Worm (Caenorhabditis elegans): ENCODE data around the gene F48G7.5.
A peak's percentile ranks its signal among the peaks of the same experiment; 100 is the strongest.

Gene F48G7.5

ce11 chrV:631832-632231 is 9.1 kb upstream of the F48G7.5 start:
- TF ChIP-seq elt-2 (tag; optimal IDR thresholded peaks at IDR 0.05) (peak; percentile 25), nhr-12 (tag; optimal IDR thresholded peaks at IDR 0.05) (no peak), snpc-4 (tag; optimal IDR thresholded peaks at IDR 0.05) (peak; percentile 8), pha-4 (tag; optimal IDR thresholded peaks at IDR 0.05) (peak; percentile 59), egl-5 (tag; optimal IDR thresholded peaks at IDR 0.05) (no peak), pqm-1 (tag; optimal IDR thresholded peaks at IDR 0.05) (peak; percentile 10)

- TF ChIP-seq mdl-1 (tag; optimal IDR thresholded peaks at IDR 0.05) (no peak), ztf-4 (tag; optimal IDR thresholded peaks at IDR 0.05) (no peak), lin-15B (tag; optimal IDR thresholded peaks at IDR 0.05) (no peak), mml-1 (tag; optimal IDR thresholded peaks at IDR 0.05) (no peak), nhr-23 (tag; optimal IDR thresholded peaks at IDR 0.05) (no peak), snpc-4 (tag; optimal IDR thresholded peaks at IDR 0.05) (no peak)
These were observed 5.8 kb upstream of the F48G7.5 start, which contains the start of gene F48G7.9 for ce11 chrV:628527-628926. TSS of gene F48G7.9 (minus strand) at chrV:628627.

- TF ChIP-seq fos-1 (tag; optimal IDR thresholded peaks at IDR 0.05) (no peak), pqm-1 (tag; optimal IDR thresholded peaks at IDR 0.05) (no peak), nhr-28 (tag; optimal IDR thresholded peaks at IDR 0.05) (no peak), elt-1 (tag; optimal IDR thresholded peaks at IDR 0.05) (no peak), nhr-237 (tag; optimal IDR thresholded peaks at IDR 0.05) (no peak), fkh-2 (tag; optimal IDR thresholded peaks at IDR 0.05) (no peak), unc-39 (tag; optimal IDR thresholded peaks at IDR 0.05) (no peak), mdl-1 (tag; optimal IDR thresholded peaks at IDR 0.05) (no peak), egl-5 (tag; optimal IDR thresholded peaks at IDR 0.05) (no peak), lin-15B (tag; optimal IDR thresholded peaks at IDR 0.05) (no peak), nhr-11 (tag; optimal IDR thresholded peaks at IDR 0.05) (no peak), skn-1 (tag; optimal IDR thresholded peaks at IDR 0.05) (no peak), ceh-16 (tag; optimal IDR thresholded peaks at IDR 0.05) (no peak), aly-2 (tag; optimal IDR thresholded peaks at IDR 0.05) (no peak), nhr-25 (tag; optimal IDR thresholded peaks at IDR 0.05) (no peak)
These were observed 4.8 kb upstream of the F48G7.5 start, which contains the start of gene F48G7.8 for ce11 chrV:627585-627984. TSS of gene F48G7.8 (minus strand) at chrV:627685.

ce11 chrV:626321-626720 is 3.6 kb upstream of the F48G7.5 start, which contains the start of gene F48G7.7:
TSS of gene F48G7.7 (minus strand) at chrV:626421.
- TF ChIP-seq jun-1 (tag; optimal IDR thresholded peaks at IDR 0.05), result no peak
- TF ChIP-seq ceh-28 (tag; optimal IDR thresholded peaks at IDR 0.05), result no peak
- TF ChIP-seq unc-62 (GFP tag; optimal IDR thresholded peaks at IDR 0.05), result no peak
- TF ChIP-seq egl-27 (tag; optimal IDR thresholded peaks at IDR 0.05), result no peak
- no peak for TF ChIP-seq nfya-1 (tag; optimal IDR thresholded peaks at IDR 0.05; ENCODE audit: insufficient read depth)
- TF ChIP-seq daf-12 (tag; optimal IDR thresholded peaks at IDR 0.05), result no peak
- TF ChIP-seq nhr-11 (tag; optimal IDR thresholded peaks at IDR 0.05), result no peak
- TF ChIP-seq elt-2 (tag; optimal IDR thresholded peaks at IDR 0.05), result no peak
- no peak for TF ChIP-seq nhr-76 (tag; optimal IDR thresholded peaks at IDR 0.05)

ce11 chrV:624922-625321 is 2.2 kb upstream of the F48G7.5 start, which contains the start of gene srt-17:
TSS of gene srt-17 (minus strand) at chrV:625022.
- no peak for TF ChIP-seq daf-12 (tag; optimal IDR thresholded peaks at IDR 0.05)

- TF ChIP-seq nhr-25 (tag; optimal IDR thresholded peaks at IDR 0.05), result no peak
- TF ChIP-seq eor-1 (tag; optimal IDR thresholded peaks at IDR 0.05), result no peak
- TF ChIP-seq nfya-1 (tag; optimal IDR thresholded peaks at IDR 0.05; ENCODE audit: insufficient read depth), result no peak
- no peak for TF ChIP-seq aly-2 (tag; optimal IDR thresholded peaks at IDR 0.05)
- no peak for TF ChIP-seq ZK546.5 (tag; optimal IDR thresholded peaks at IDR 0.05)
- no peak for TF ChIP-seq ceh-82 (tag; optimal IDR thresholded peaks at IDR 0.05)
- no peak for TF ChIP-seq hmg-11 (tag; optimal IDR thresholded peaks at IDR 0.05)
- TF ChIP-seq elt-1 (tag; optimal IDR thresholded peaks at IDR 0.05), result no peak
These were observed 1.7 kb downstream of the F48G7.5 start for ce11 chrV:620987-621386.

Data from whole organism, L3 larva.